Fruit fly (Drosophila melanogaster): ENCODE data around the gene mtd.

The mtd gene

dm6 chr3R:5319059-5319785, 31.0 kb downstream of the mtd start (continued):
- no peak for TF ChIP-seq CG17328 (GFP tag; IDR thresholded peaks at IDR 0.05)
- peak; percentile 50 for TF ChIP-seq CG4707 (GFP tag; optimal IDR thresholded peaks at IDR 0.05)
- peak; percentile 51 for TF ChIP-seq CG13894 (tag; optimal IDR thresholded peaks at IDR 0.05)
- no peak for TF ChIP-seq CG34376 (GFP tag; optimal IDR thresholded peaks at IDR 0.05)
- peak; percentile 40 for TF ChIP-seq Nf-YB (GFP tag; optimal IDR thresholded peaks at IDR 0.05)
- TF ChIP-seq CG12659 (GFP tag; optimal IDR thresholded peaks at IDR 0.05) = no peak
- no peak for TF ChIP-seq CG7372 (GFP tag; IDR thresholded peaks at IDR 0.05)
- TF ChIP-seq CG32767 (GFP tag; IDR thresholded peaks at IDR 0.05) = no peak
- TF ChIP-seq klu (GFP tag; IDR thresholded peaks at IDR 0.05) = no peak
- no peak for TF ChIP-seq dm (GFP tag; optimal IDR thresholded peaks at IDR 0.05)
- no peak for TF ChIP-seq bigmax (GFP tag; optimal IDR thresholded peaks at IDR 0.05)
- TF ChIP-seq Elba2 (GFP tag; optimal IDR thresholded peaks at IDR 0.05) = no peak
- no peak for TF ChIP-seq pum (GFP tag; optimal IDR thresholded peaks at IDR 0.05)
- TF ChIP-seq CG11093 (GFP tag; IDR thresholded peaks at IDR 0.05) = no peak
- TF ChIP-seq CG5180 (GFP tag; optimal IDR thresholded peaks at IDR 0.05) = no peak
- TF ChIP-seq CG13296 (GFP tag; optimal IDR thresholded peaks at IDR 0.05) = no peak
- TF ChIP-seq peb (GFP tag; IDR thresholded peaks at IDR 0.05) = no peak
- TF ChIP-seq CG14667 (GFP tag; IDR thresholded peaks at IDR 0.05) = no peak
- no peak for TF ChIP-seq hth (optimal IDR thresholded peaks at IDR 0.05)
- TF ChIP-seq kni (GFP tag; optimal IDR thresholded peaks at IDR 0.05) = peak; percentile 40
- TF ChIP-seq CG7556 (GFP tag; optimal IDR thresholded peaks at IDR 0.05) = peak; percentile 61
- TF ChIP-seq Max (GFP tag; optimal IDR thresholded peaks at IDR 0.05) = no peak
- TF ChIP-seq gcm (GFP tag; optimal IDR thresholded peaks at IDR 0.05) = peak; percentile 54
- no peak for TF ChIP-seq Drgx (GFP tag; IDR thresholded peaks at IDR 0.05)
- TF ChIP-seq CG10431 (GFP tag; optimal IDR thresholded peaks at IDR 0.05) = peak; percentile 15
- no peak for TF ChIP-seq gcm2 (GFP tag; optimal IDR thresholded peaks at IDR 0.05)
- no peak for TF ChIP-seq Hmx (GFP tag; optimal IDR thresholded peaks at IDR 0.05)
- no peak for TF ChIP-seq Oli (tag; optimal IDR thresholded peaks at IDR 0.05)
- TF ChIP-seq luna (GFP tag; optimal IDR thresholded peaks at IDR 0.05) = no peak
- TF ChIP-seq CG4328 (GFP tag; optimal IDR thresholded peaks at IDR 0.05) = peak; percentile 13
- peak; percentile 63; the same call in 2 of the 3 replicates for TF ChIP-seq zfh1 (GFP tag; IDR thresholded peaks at IDR 0.05)
- no peak for TF ChIP-seq ab (GFP tag; optimal IDR thresholded peaks at IDR 0.05)
- no peak for TF ChIP-seq dati (GFP tag; IDR thresholded peaks at IDR 0.05)
- no peak for TF ChIP-seq nom (GFP tag; optimal IDR thresholded peaks at IDR 0.05)
- TF ChIP-seq da (GFP tag; optimal IDR thresholded peaks at IDR 0.05) = no peak
- no peak for TF ChIP-seq p53 (GFP tag; optimal IDR thresholded peaks at IDR 0.05)
- TF ChIP-seq MBD-R2 (GFP tag; IDR thresholded peaks at IDR 0.05) = no peak
- TF ChIP-seq CG8089 (GFP tag; optimal IDR thresholded peaks at IDR 0.05) = peak; percentile 54
- TF ChIP-seq insv (GFP tag; optimal IDR thresholded peaks at IDR 0.05) = peak in 1 of 2 experiments; percentile 3
- TF ChIP-seq CG9797 (GFP tag; optimal IDR thresholded peaks at IDR 0.05) = no peak
- no peak for TF ChIP-seq CG43689 (GFP tag; IDR thresholded peaks at IDR 0.05)
- TF ChIP-seq pita (GFP tag; optimal IDR thresholded peaks at IDR 0.05) = no peak
- peak; percentile 15 for TF ChIP-seq exex (tag; optimal IDR thresholded peaks at IDR 0.05)
- TF ChIP-seq Usf (GFP tag; optimal IDR thresholded peaks at IDR 0.05) = no peak
- TF ChIP-seq org-1 (GFP tag; optimal IDR thresholded peaks at IDR 0.05) = peak; percentile 38
- peak; percentile 12 for TF ChIP-seq CG13123 (GFP tag; optimal IDR thresholded peaks at IDR 0.05)
- no peak for TF ChIP-seq Atf6 (GFP tag; IDR thresholded peaks at IDR 0.05)
- no peak for TF ChIP-seq fd3F (GFP tag; optimal IDR thresholded peaks at IDR 0.05)
- TF ChIP-seq danr (GFP tag; IDR thresholded peaks at IDR 0.05) = no peak
- TF ChIP-seq CG4424 (GFP tag; optimal IDR thresholded peaks at IDR 0.05) = peak; percentile 22
- no peak for TF ChIP-seq zen2 (GFP tag; IDR thresholded peaks at IDR 0.05; ENCODE audit: partially characterized antibody)

All from whole organism, embryonic.